Worm (Caenorhabditis elegans) whole organism, L4 larva: ENCODE results near the gene F57B1.9.
A peak's percentile ranks its signal among the peaks of the same experiment; 100 is the strongest.

Experiments used
- D1046.2 ChIP-seq: fragments of 200-800 bp; sonication (Bioruptor generic); IDR thresholded peaks from 2 replicates; pipeline ENCODE4 v1.3.6; 2022; ENCODE audit warnings: missing genetic modification characterization, missing compliant biosample characterization
- F49E8.2 ChIP-seq: sonication (generic microtip); optimal IDR thresholded peaks from 2 replicates; lab custom pipeline; 2016; ENCODE audit warnings: missing compliant biosample characterization, mild to moderate bottlenecking, missing genetic modification characterization, borderline replicate concordance
- T20F7.1 ChIP-seq: fragments of 200-800 bp; sonication (Bioruptor generic); optimal IDR thresholded peaks from 2 replicates; lab custom pipeline; 2018; ENCODE audit warnings: mild to moderate bottlenecking, missing genetic modification characterization, missing compliant biosample characterization
- T26A8.4 ChIP-seq: fragments of 200-800 bp; sonication (Bioruptor generic); IDR thresholded peaks from 2 replicates; pipeline ENCODE4 v1.3.6; 2022; ENCODE audit warnings: missing genetic modification characterization, missing compliant biosample characterization
- Y5F2A.4 ChIP-seq: fragments of 200-800 bp; sonication (Bioruptor generic); optimal IDR thresholded peaks from 2 replicates; lab custom pipeline; 2018; ENCODE audit warnings: mild to moderate bottlenecking, missing genetic modification characterization, missing compliant biosample characterization
- aha-1 ChIP-seq: fragments of 150-350 bp; peaks from one replicate; lab custom pipeline; 2014; ENCODE audit warnings: missing biosample characterization, missing genetic modification characterization
- aly-2 ChIP-seq: sonication (generic microtip); optimal IDR thresholded peaks from 2 replicates; lab custom pipeline; 2018; ENCODE audit warnings: missing biosample characterization, missing genetic modification characterization
- ama-1 ChIP-seq: fragments of 150-350 bp; optimal IDR thresholded peaks from 2 replicates; lab custom pipeline; 2014; ENCODE audit warnings: inconsistent platforms, mixed read lengths
- arid-1 ChIP-seq: fragments of 200-800 bp; sonication (Bioruptor generic); conservative IDR thresholded peaks from 2 replicates; pipeline ENCODE4 v1.3.6; 2022; ENCODE audit warnings: missing genetic modification reagents, missing genetic modification characterization, missing compliant biosample characterization
- attf-4 ChIP-seq: sonication (generic microtip); optimal IDR thresholded peaks from 3 replicates; lab custom pipeline; 2017; ENCODE audit warnings: missing biosample characterization, missing genetic modification characterization
- ceh-28 ChIP-seq: fragments of 150-350 bp; optimal IDR thresholded peaks from 2 replicates; lab custom pipeline; 2014; ENCODE audit warnings: missing biosample characterization, missing genetic modification reagents, missing genetic modification characterization
- ceh-32 ChIP-seq: sonication (generic microtip); optimal IDR thresholded peaks from 2 replicates; lab custom pipeline; 2016; ENCODE audit warnings: mild to moderate bottlenecking, missing genetic modification characterization, missing compliant biosample characterization; ENCODE audit not compliant: poor library complexity
- ceh-44 ChIP-seq: fragments of 200-800 bp; sonication (Bioruptor generic); IDR thresholded peaks from 2 replicates; pipeline ENCODE4 v1.3.6; 2022; ENCODE audit warnings: missing genetic modification reagents, missing genetic modification characterization, missing compliant biosample characterization
- ceh-62 ChIP-seq: sonication (generic microtip); optimal IDR thresholded peaks from 2 replicates; lab custom pipeline; 2017; ENCODE audit warnings: missing biosample characterization, missing genetic modification characterization
- ctbp-1 ChIP-seq: fragments of 200-800 bp; sonication (Bioruptor generic); IDR thresholded peaks from 2 replicates; pipeline ENCODE4 v1.3.6; 2022; ENCODE audit warnings: missing genetic modification reagents, missing genetic modification characterization, missing compliant biosample characterization
- daf-16 ChIP-seq, 3 experiments: sonication (generic microtip); optimal IDR thresholded peaks; 2 replicates each; lab custom pipeline; 2016 to 2017; ENCODE audit warnings: missing genetic modification characterization in 3 of 3, missing genetic modification reagents in 3 of 3, mild to moderate bottlenecking in 2 of 3, missing compliant biosample characterization in 2 of 3, missing biosample characterization in 1 of 3, moderate library complexity in 1 of 3
- daf-19 ChIP-seq: fragments of 200-800 bp; sonication (Bioruptor generic); conservative IDR thresholded peaks from 2 replicates; pipeline ENCODE4 v1.3.6; 2022; ENCODE audit warnings: missing genetic modification characterization, missing compliant biosample characterization
- dmd-6 ChIP-seq: fragments of 200-800 bp; sonication (Bioruptor generic); IDR thresholded peaks from 2 replicates; pipeline ENCODE4 v1.3.6; 2022; ENCODE audit warnings: missing genetic modification reagents, missing genetic modification characterization, missing compliant biosample characterization
- duxl-1 ChIP-seq: sonication (generic microtip); optimal IDR thresholded peaks from 2 replicates; lab custom pipeline; 2016; ENCODE audit warnings: mild to moderate bottlenecking, missing genetic modification characterization, moderate library complexity, missing compliant biosample characterization; ENCODE audit not compliant: poor library complexity
- dve-1 ChIP-seq: sonication (generic microtip); optimal IDR thresholded peaks from 2 replicates; lab custom pipeline; 2017; ENCODE audit warnings: antibody characterized with exemption, mild to moderate bottlenecking, missing genetic modification characterization, missing compliant biosample characterization; ENCODE audit not compliant: insufficient read depth
- egl-27 ChIP-seq: sonication (generic microtip); optimal IDR thresholded peaks from 3 replicates; lab custom pipeline; 2017; ENCODE audit warnings: missing biosample characterization, missing genetic modification reagents, missing genetic modification characterization
- hlh-11 ChIP-seq: fragments of 200-800 bp; sonication (Bioruptor generic); optimal IDR thresholded peaks from 2 replicates; lab custom pipeline; 2018; ENCODE audit warnings: mild to moderate bottlenecking, missing genetic modification characterization, missing compliant biosample characterization
- hlh-30 ChIP-seq: sonication (generic microtip); optimal IDR thresholded peaks from 2 replicates; lab custom pipeline; 2017; ENCODE audit warnings: antibody characterized with exemption, mild to moderate bottlenecking, missing genetic modification characterization, missing compliant biosample characterization; ENCODE audit not compliant: insufficient read depth
- hmg-1.1 ChIP-seq: fragments of 200-800 bp; sonication (Bioruptor generic); IDR thresholded peaks from 2 replicates; pipeline ENCODE4 v1.3.6; 2022; ENCODE audit warnings: missing genetic modification reagents, missing genetic modification characterization, missing compliant biosample characterization
- lim-7 ChIP-seq: fragments of 200-800 bp; sonication (Bioruptor generic); IDR thresholded peaks from 2 replicates; pipeline ENCODE4 v1.3.6; 2022; ENCODE audit warnings: missing genetic modification characterization, missing compliant biosample characterization
- lin-1 ChIP-seq: fragments of 200-800 bp; sonication (Bioruptor generic); IDR thresholded peaks from 2 replicates; pipeline ENCODE4 v1.3.6; 2022; ENCODE audit warnings: missing genetic modification reagents, missing genetic modification characterization, missing compliant biosample characterization
- lin-38 ChIP-seq: fragments of 200-800 bp; sonication (Bioruptor generic); IDR thresholded peaks from 2 replicates; pipeline ENCODE4 v1.3.6; 2022; ENCODE audit warnings: missing genetic modification reagents, missing genetic modification characterization, missing compliant biosample characterization
- lsy-2 ChIP-seq, 2 experiments: fragments of 150-350 bp in 1 of 2; sonication (generic microtip) in 1 of 2; optimal IDR thresholded peaks; 2 replicates each; lab custom pipeline; 2014 to 2017; ENCODE audit warnings: missing biosample characterization in 2 of 2, missing genetic modification characterization in 2 of 2
- madf-9 ChIP-seq: fragments of 200-800 bp; sonication (Bioruptor generic); conservative IDR thresholded peaks from 2 replicates; pipeline ENCODE4 v1.3.6; 2022; ENCODE audit warnings: missing genetic modification reagents, missing genetic modification characterization, missing compliant biosample characterization
- mep-1 ChIP-seq: fragments of 150-350 bp; sonication (generic microtip); optimal IDR thresholded peaks from 3 replicates; lab custom pipeline; 2014; ENCODE audit warnings: missing biosample characterization, missing genetic modification characterization
- mes-2 ChIP-seq: sonication (generic microtip); optimal IDR thresholded peaks from 2 replicates; lab custom pipeline; 2016; ENCODE audit warnings: missing genotype, mild to moderate bottlenecking, missing genetic modification characterization, missing compliant biosample characterization; ENCODE audit not compliant: poor library complexity, severe bottlenecking
- mxl-3 ChIP-seq: fragments of 200-800 bp; sonication (Bioruptor generic); optimal IDR thresholded peaks from 2 replicates; lab custom pipeline; 2018; ENCODE audit warnings: mild to moderate bottlenecking, missing genetic modification characterization, missing compliant biosample characterization
- nhr-10 ChIP-seq: fragments of 150-350 bp; optimal IDR thresholded peaks from 2 replicates; lab custom pipeline; 2014; ENCODE audit warnings: missing biosample characterization, missing genetic modification characterization
- nhr-102 ChIP-seq: sonication (generic microtip); optimal IDR thresholded peaks from 2 replicates; lab custom pipeline; 2016; ENCODE audit warnings: mild to moderate bottlenecking, missing genetic modification characterization, moderate library complexity, missing compliant biosample characterization
- nhr-11 ChIP-seq: fragments of 150-350 bp; optimal IDR thresholded peaks from 2 replicates; lab custom pipeline; 2014; ENCODE audit warnings: missing biosample characterization, missing genetic modification characterization
- nhr-25 ChIP-seq: sonication (generic microtip); optimal IDR thresholded peaks from 2 replicates; lab custom pipeline; 2017; ENCODE audit warnings: missing genetic modification characterization, mild to moderate bottlenecking, missing compliant biosample characterization, antibody characterized with exemption, moderate library complexity, borderline replicate concordance; ENCODE audit not compliant: insufficient read depth
- nhr-28 ChIP-seq: fragments of 150-350 bp; optimal IDR thresholded peaks from 2 replicates; lab custom pipeline; 2014; ENCODE audit warnings: missing biosample characterization, missing genetic modification characterization
- nhr-41 ChIP-seq: fragments of 200-800 bp; sonication (Bioruptor generic); IDR thresholded peaks from 2 replicates; pipeline ENCODE4 v1.3.6; 2022; ENCODE audit warnings: missing genetic modification reagents, missing genetic modification characterization, missing compliant biosample characterization
- nhr-48 ChIP-seq: sonication (generic microtip); optimal IDR thresholded peaks from 2 replicates; lab custom pipeline; 2016; ENCODE audit warnings: mild to moderate bottlenecking, missing genetic modification characterization, missing compliant biosample characterization
- nhr-6 ChIP-seq: fragments of 150-350 bp; optimal IDR thresholded peaks from 2 replicates; lab custom pipeline; 2014; ENCODE audit warnings: missing biosample characterization, missing genetic modification characterization
- nhr-76 ChIP-seq: fragments of 150-350 bp; optimal IDR thresholded peaks from 2 replicates; lab custom pipeline; 2014; ENCODE audit warnings: missing biosample characterization, missing genetic modification characterization
- nhr-77 ChIP-seq: fragments of 150-350 bp; optimal IDR thresholded peaks from 2 replicates; lab custom pipeline; 2014; ENCODE audit warnings: missing biosample characterization, missing genetic modification characterization
- php-3 ChIP-seq: fragments of 200-800 bp; sonication (Bioruptor generic); IDR thresholded peaks from 2 replicates; pipeline ENCODE4 v1.3.6; 2022; ENCODE audit warnings: missing genetic modification reagents, missing genetic modification characterization, missing compliant biosample characterization
- pqm-1 ChIP-seq: sonication (generic microtip); optimal IDR thresholded peaks from 2 replicates; lab custom pipeline; 2017; ENCODE audit warnings: missing biosample characterization, missing genetic modification characterization
- set-16 ChIP-seq: fragments of 200-800 bp; sonication (Bioruptor generic); IDR thresholded peaks from 2 replicates; pipeline ENCODE4 v1.3.6; 2022; ENCODE audit warnings: missing genetic modification reagents, missing genetic modification characterization, missing compliant biosample characterization
- snpc-4 ChIP-seq: fragments of 150-350 bp; optimal IDR thresholded peaks from 2 replicates; lab custom pipeline; 2014; ENCODE audit warnings: missing biosample characterization, missing genetic modification characterization
- tra-1 ChIP-seq: fragments of 200-800 bp; sonication (Bioruptor generic); IDR thresholded peaks from 2 replicates; pipeline ENCODE4 v1.3.6; 2022; ENCODE audit warnings: missing genetic modification reagents, missing genetic modification characterization, missing compliant biosample characterization
- zag-1 ChIP-seq: fragments of 150-350 bp; optimal IDR thresholded peaks from 2 replicates; lab custom pipeline; 2014; ENCODE audit warnings: missing biosample characterization, missing genetic modification characterization
- zfp-2 ChIP-seq: sonication (generic microtip); optimal IDR thresholded peaks from 2 replicates; lab custom pipeline; 2016; ENCODE audit warnings: mild to moderate bottlenecking, missing genetic modification characterization, missing compliant biosample characterization
- zip-11 ChIP-seq: fragments of 200-800 bp; sonication (Bioruptor generic); IDR thresholded peaks from 2 replicates; pipeline ENCODE4 v1.3.6; 2022; ENCODE audit warnings: missing genetic modification characterization, missing compliant biosample characterization
- ztf-7 ChIP-seq: fragments of 150-350 bp; optimal IDR thresholded peaks from 2 replicates; lab custom pipeline; 2014; ENCODE audit warnings: missing biosample characterization, missing genetic modification characterization

F57B1.9 gene

DNA sequence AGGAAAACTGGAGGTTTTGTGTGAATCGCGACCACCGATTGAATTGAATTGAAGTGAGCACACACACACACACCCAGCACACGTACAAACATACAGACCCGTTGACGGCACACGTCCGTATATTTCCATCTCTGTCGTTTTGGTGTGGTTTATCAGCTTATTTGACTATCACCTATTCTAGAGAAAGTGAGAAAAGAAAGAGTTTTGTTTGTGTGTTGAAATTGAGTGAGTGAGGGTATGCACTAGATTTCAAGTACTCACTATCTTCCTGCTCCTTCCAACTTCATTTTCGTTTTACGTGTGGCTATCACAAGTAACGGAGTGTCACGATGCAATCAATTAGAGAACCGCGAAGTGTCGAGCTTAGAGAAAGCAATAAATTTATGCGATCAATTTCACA lies 33.9 kb downstream of the F57B1.9 start:
- TF ChIP-seq zfp-2 (tag; lab: Kevin White, UChicago) (no peak), mes-2 (tag; lab: Kevin White, UChicago) (peak; percentile 48), ztf-7 (no peak), ama-1 (no peak), nhr-6 (peak; percentile 63), attf-4 (no peak), nhr-41 (no peak), ctbp-1 (no peak), zip-11 (GFP tag; lab: Robert Waterston, UW) (no peak), hmg-1.1 (GFP tag; lab: Robert Waterston, UW) (peak; percentile 40; the same call in 1 of the 2 replicates), nhr-102 (tag; lab: Kevin White, UChicago) (no peak), daf-19 (no peak), ceh-32 (tag; lab: Kevin White, UChicago) (no peak), hlh-11 (tag; lab: Kevin White, UChicago) (peak; percentile 86), egl-27 (tag; lab: Kevin White, UChicago) (no peak), T20F7.1 (GFP tag; lab: Kevin White, UChicago) (peak; percentile 53), madf-9 (GFP tag; lab: Robert Waterston, UW) (no peak), arid-1 (GFP tag; lab: Robert Waterston, UW) (0 out of 2 replicates have a peak, but pooled peaks have one; percentile 17), mep-1 (tag; lab: Kevin White, UChicago) (peak; percentile 39), T26A8.4 (peak; percentile 44; the same call in 1 of the 2 replicates), set-16 (GFP tag; lab: Robert Waterston, UW) (no peak), snpc-4 (no peak), lsy-2 (tag; optimal IDR thresholded peaks at IDR 0.05; lab: Kevin White, UChicago) (no peak), nhr-48 (tag; lab: Kevin White, UChicago) (peak; percentile 48), ceh-44 (GFP tag; lab: Robert Waterston, UW) (no peak), nhr-25 (no peak), daf-16 (GFP tag; optimal IDR thresholded peaks at IDR 0.05; lab: Kevin White, UChicago) (no peak), daf-16 (tag; optimal IDR thresholded peaks at IDR 0.05; lab: Kevin White, UChicago) (peak; percentile 83), mxl-3 (GFP tag; lab: Kevin White, UChicago) (peak; percentile 7), ceh-62 (no peak), Y5F2A.4 (GFP tag; lab: Kevin White, UChicago) (no peak), dve-1 (peak; percentile 79), nhr-11 (tag; lab: Kevin White, UChicago) (no peak), hlh-30 (tag; lab: Kevin White, UChicago) (peak; percentile 27), nhr-10 (tag; lab: Kevin White, UChicago) (no peak), tra-1 (GFP tag; lab: Robert Waterston, UW) (peak; percentile 76; the same call in 1 of the 2 replicates), D1046.2 (GFP tag; lab: Robert Waterston, UW) (no peak), zag-1 (tag; lab: Kevin White, UChicago) (no peak), F49E8.2 (tag; lab: Kevin White, UChicago) (no peak), nhr-76 (tag; lab: Kevin White, UChicago) (no peak), nhr-28 (tag; lab: Kevin White, UChicago) (peak; percentile 80), lin-38 (GFP tag; lab: Robert Waterston, UW) (no peak), ceh-28 (tag; lab: Kevin White, UChicago) (no peak), aly-2 (tag; lab: Kevin White, UChicago) (no peak), lim-7 (GFP tag; lab: Robert Waterston, UW) (no peak), pqm-1 (tag; lab: Kevin White, UChicago) (peak; percentile 93), aha-1 (peak; percentile 79), duxl-1 (tag; lab: Kevin White, UChicago) (no peak), php-3 (peak; percentile 71), dmd-6 (GFP tag; lab: Robert Waterston, UW) (peak; percentile 87), nhr-77 (tag; lab: Kevin White, UChicago) (peak; percentile 21), lin-1 (GFP tag; lab: Robert Waterston, UW) (no peak)
